Worm (Caenorhabditis elegans): ENCODE data around the gene ppm-1.D.

ce11 chrIII:2368424-2368823, 37.1 kb downstream of the ppm-1.D start, which contains the start of gene H04J21.4:
- TF ChIP-seq nhr-237 (tag; optimal IDR thresholded peaks at IDR 0.05) = no peak
- no peak for TF ChIP-seq unc-39 (tag; optimal IDR thresholded peaks at IDR 0.05)
- TF ChIP-seq T26A8.4 (GFP tag; IDR thresholded peaks at IDR 0.05) = no peak
- no peak for TF ChIP-seq ztf-11 (tag; optimal IDR thresholded peaks at IDR 0.05)
- no peak for TF ChIP-seq nhr-76 (tag; optimal IDR thresholded peaks at IDR 0.05)
- TF ChIP-seq madf-9 (GFP tag; conservative IDR thresholded peaks at IDR 0.05) = no peak
- TF ChIP-seq jun-1 (tag; optimal IDR thresholded peaks at IDR 0.05) = no peak
- TF ChIP-seq ceh-82 (tag; optimal IDR thresholded peaks at IDR 0.05) = no peak
- TF ChIP-seq mdl-1 (tag; optimal IDR thresholded peaks at IDR 0.05) = no peak
- TF ChIP-seq ama-1 (optimal IDR thresholded peaks at IDR 0.05) = no peak
- TF ChIP-seq nhr-25 (tag; optimal IDR thresholded peaks at IDR 0.05; ENCODE audit: borderline replicate concordance, insufficient read depth) = no peak
- no peak for TF ChIP-seq snpc-4 (tag; optimal IDR thresholded peaks at IDR 0.05)
- no peak for TF ChIP-seq pqm-1 (tag; optimal IDR thresholded peaks at IDR 0.05)
